Fruit fly (Drosophila melanogaster) whole organism, embryonic: ENCODE measurements around the gene Cap-D3.
A peak's percentile ranks its signal among the peaks of the same experiment; 100 is the strongest.

Experiments
- Awh ChIP-seq: fragments of 200-800 bp; sonication (Bioruptor generic); IDR thresholded peaks from 2 replicates; pipeline ENCODE4, ENCODE4 v1.3.6; 2022; ENCODE audit warnings: missing biosample characterization, missing genetic modification characterization
- Blimp-1 ChIP-seq: fragments of 200-800 bp; sonication (Bioruptor generic); optimal IDR thresholded peaks from 3 replicates; lab custom pipeline; 2018; ENCODE audit warnings: missing biosample characterization, missing genetic modification characterization, mild to moderate bottlenecking, moderate library complexity, missing genetic modification reagents
- CG10267 ChIP-seq: fragments of 200-800 bp; sonication (Bioruptor generic); optimal IDR thresholded peaks from 2 replicates; lab custom pipeline; 2018; ENCODE audit warnings: missing biosample characterization, mild to moderate bottlenecking, missing genetic modification characterization, moderate library complexity
- CG10979 ChIP-seq: fragments of 200-800 bp; sonication (Bioruptor generic); optimal IDR thresholded peaks from 2 replicates; lab custom pipeline; 2018; ENCODE audit warnings: missing biosample characterization, mild to moderate bottlenecking, missing genetic modification characterization, moderate library complexity
- CG11504 ChIP-seq: fragments of 200-800 bp; sonication (Bioruptor generic); optimal IDR thresholded peaks from 3 replicates; lab custom pipeline; 2019; ENCODE audit warnings: missing biosample characterization, mild to moderate bottlenecking, missing genetic modification characterization, moderate library complexity
- CG11696 ChIP-seq: fragments of 200-800 bp; sonication (Bioruptor generic); IDR thresholded peaks from 2 replicates; pipeline ENCODE4 v1.3.6; 2022; ENCODE audit warnings: missing biosample characterization, missing genetic modification characterization
- CG13624 ChIP-seq: fragments of 200-800 bp; sonication (Bioruptor generic); optimal IDR thresholded peaks from 2 replicates; lab custom pipeline; 2016; ENCODE audit warnings: missing biosample characterization, missing genetic modification characterization
- CG15269 ChIP-seq: fragments of 200-800 bp; sonication (Bioruptor generic); optimal IDR thresholded peaks from 2 replicates; lab custom pipeline; 2018; ENCODE audit warnings: missing biosample characterization, mild to moderate bottlenecking, missing genetic modification characterization, moderate library complexity
- CG15696 ChIP-seq: fragments of 200-800 bp; sonication (Bioruptor generic); optimal IDR thresholded peaks from 2 replicates; lab custom pipeline; 2019; ENCODE audit warnings: missing biosample characterization, mild to moderate bottlenecking, missing genetic modification characterization, moderate library complexity
- CG17361 ChIP-seq: fragments of 200-800 bp; sonication (Bioruptor generic); IDR thresholded peaks from 3 replicates; pipeline ENCODE4 v1.3.6; 2022; ENCODE audit warnings: missing biosample characterization, missing genetic modification characterization
- CG17568 ChIP-seq: fragments of 200-800 bp; sonication (Bioruptor generic); optimal IDR thresholded peaks from 2 replicates; lab custom pipeline; 2018; ENCODE audit warnings: missing biosample characterization, mild to moderate bottlenecking, missing genetic modification characterization, moderate library complexity
- CG18011 ChIP-seq: fragments of 200-800 bp; sonication (Bioruptor generic); optimal IDR thresholded peaks from 2 replicates; lab custom pipeline; 2017; ENCODE audit warnings: missing biosample characterization, missing genetic modification characterization, mild to moderate bottlenecking, moderate library complexity, missing genotype
- CG18262 ChIP-seq: fragments of 200-800 bp; optimal IDR thresholded peaks from 3 replicates; lab custom pipeline; 2019; ENCODE audit warnings: missing biosample characterization, mild to moderate bottlenecking, missing genetic modification characterization, moderate library complexity
- CG2678 ChIP-seq: fragments of 200-800 bp; sonication (Bioruptor generic); optimal IDR thresholded peaks from 3 replicates; lab custom pipeline; 2019; ENCODE audit warnings: missing biosample characterization, mild to moderate bottlenecking, missing genetic modification characterization, moderate library complexity
- CG2712 ChIP-seq: fragments of 200-800 bp; optimal IDR thresholded peaks from 3 replicates; lab custom pipeline; 2019; ENCODE audit warnings: missing biosample characterization, mild to moderate bottlenecking, missing genetic modification characterization, moderate library complexity
- CG6765 ChIP-seq: fragments of 200-800 bp; sonication (Bioruptor generic); optimal IDR thresholded peaks from 3 replicates; lab custom pipeline; 2017; ENCODE audit warnings: missing biosample characterization, mild to moderate bottlenecking, missing genetic modification characterization
- CG7357 ChIP-seq: fragments of 200-800 bp; sonication (Bioruptor generic); IDR thresholded peaks from 3 replicates; pipeline ENCODE4 v1.3.6; 2022; ENCODE audit warnings: missing biosample characterization, missing genetic modification characterization
- CG9727 ChIP-seq: fragments of 200-800 bp; sonication (Bioruptor generic); optimal IDR thresholded peaks from 3 replicates; lab custom pipeline; 2017; ENCODE audit warnings: missing biosample characterization, mild to moderate bottlenecking, missing genetic modification characterization
- CrebB ChIP-seq: fragments of 200-800 bp; sonication (Bioruptor generic); optimal IDR thresholded peaks from 3 replicates; lab custom pipeline; 2018; ENCODE audit warnings: missing biosample characterization, mild to moderate bottlenecking, missing genetic modification characterization
- Fer1 ChIP-seq: fragments of 200-800 bp; sonication (Bioruptor generic); optimal IDR thresholded peaks from 2 replicates; lab custom pipeline; 2017; ENCODE audit warnings: missing biosample characterization, mild to moderate bottlenecking, missing genetic modification characterization
- H15 ChIP-seq: fragments of 200-800 bp; sonication (Bioruptor generic); IDR thresholded peaks from 3 replicates; pipeline ENCODE4 v1.3.6; 2022; ENCODE audit warnings: missing biosample characterization, missing genetic modification characterization
- H2.0 ChIP-seq: fragments of 200-800 bp; sonication (Bioruptor generic); IDR thresholded peaks from 2 replicates; pipeline ENCODE4 v1.3.6; 2022; ENCODE audit warnings: missing biosample characterization, missing genetic modification characterization
- HmgD ChIP-seq: fragments of 200-800 bp; sonication (Bioruptor generic); optimal IDR thresholded peaks from 3 replicates; lab custom pipeline; 2016; ENCODE audit warnings: missing biosample characterization, missing genetic modification characterization
- Hr3 ChIP-seq: fragments of 200-800 bp; sonication (Bioruptor generic); optimal IDR thresholded peaks from 3 replicates; lab custom pipeline; 2016; ENCODE audit warnings: missing biosample characterization, missing genetic modification characterization
- Max ChIP-seq: fragments of 200-800 bp; sonication (Bioruptor generic); optimal IDR thresholded peaks from 2 replicates; lab custom pipeline; 2016; ENCODE audit warnings: missing biosample characterization, mild to moderate bottlenecking, missing genetic modification characterization
- Scr ChIP-seq: fragments of 200-800 bp; sonication (Bioruptor generic); IDR thresholded peaks from 2 replicates; pipeline ENCODE4 v1.3.6; 2022; ENCODE audit warnings: missing biosample characterization, missing genetic modification characterization; ENCODE audit not compliant: partially characterized antibody
- Sox102F ChIP-seq: fragments of 200-800 bp; sonication (Bioruptor generic); optimal IDR thresholded peaks from 2 replicates; lab custom pipeline; 2018; ENCODE audit warnings: missing biosample characterization, mild to moderate bottlenecking, missing genetic modification characterization, moderate library complexity
- Xrp1 ChIP-seq: fragments of 200-800 bp; sonication (Bioruptor generic); IDR thresholded peaks from 2 replicates; pipeline ENCODE4 v1.3.6; 2022; ENCODE audit warnings: missing biosample characterization, missing genetic modification characterization
- ase ChIP-seq: fragments of 200-800 bp; sonication (Bioruptor generic); IDR thresholded peaks from 3 replicates; pipeline ENCODE4 v1.3.6; 2022; ENCODE audit warnings: missing biosample characterization, missing genetic modification characterization
- bsh ChIP-seq, 2 experiments: fragments of 200-800 bp; sonication (Bioruptor generic); optimal IDR thresholded peaks; 2 replicates each; lab custom pipeline; 2017 to 2018; ENCODE audit warnings: mild to moderate bottlenecking in 2 of 2, missing biosample characterization in 2 of 2, missing genetic modification characterization in 2 of 2, moderate library complexity in 1 of 2
- dmrt11E ChIP-seq: fragments of 200-800 bp; sonication (Bioruptor generic); optimal IDR thresholded peaks from 3 replicates; lab custom pipeline; 2018; ENCODE audit warnings: missing biosample characterization, mild to moderate bottlenecking, missing genetic modification characterization, moderate library complexity
- gem ChIP-seq: fragments of 200-800 bp; sonication (Bioruptor generic); optimal IDR thresholded peaks from 2 replicates; lab custom pipeline; 2019; ENCODE audit warnings: missing biosample characterization, mild to moderate bottlenecking, missing genetic modification characterization, moderate library complexity
- ind ChIP-seq: fragments of 200-800 bp; sonication (Bioruptor generic); optimal IDR thresholded peaks from 3 replicates; lab custom pipeline; 2016; ENCODE audit warnings: missing biosample characterization, missing genetic modification characterization
- jing ChIP-seq: fragments of 200-800 bp; sonication (Bioruptor generic); optimal IDR thresholded peaks from 2 replicates; lab custom pipeline; 2018; ENCODE audit warnings: missing biosample characterization, mild to moderate bottlenecking, missing genetic modification characterization
- klu ChIP-seq: fragments of 200-800 bp; sonication (Bioruptor generic); IDR thresholded peaks from 2 replicates; pipeline ENCODE4 v1.3.6; 2022; ENCODE audit warnings: missing biosample characterization, missing genetic modification characterization
- knrl ChIP-seq: fragments of 200-800 bp; sonication (Bioruptor generic); IDR thresholded peaks from 3 replicates; pipeline ENCODE4 v1.3.6; 2022; ENCODE audit warnings: missing biosample characterization, missing genetic modification characterization; ENCODE audit not compliant: partially characterized antibody
- lbe ChIP-seq: fragments of 200-800 bp; sonication (Bioruptor generic); optimal IDR thresholded peaks from 2 replicates; lab custom pipeline; 2016; ENCODE audit warnings: missing biosample characterization, mild to moderate bottlenecking, missing genetic modification characterization
- lola ChIP-seq, 3 experiments: fragments of >200 bp in 2 of 3; fragments of 200-800 bp in 1 of 3; sonication (Bioruptor generic) in 1 of 3; optimal IDR thresholded peaks; 2 replicates each; lab custom pipeline; 2017 to 2019; ENCODE audit warnings: missing biosample characterization in 3 of 3, missing genetic modification characterization in 3 of 3, mild to moderate bottlenecking in 1 of 3, moderate library complexity in 1 of 3
- luna ChIP-seq: fragments of 200-800 bp; sonication (Bioruptor generic); optimal IDR thresholded peaks from 2 replicates; lab custom pipeline; 2016; ENCODE audit warnings: missing biosample characterization, missing genetic modification characterization
- nerfin-2 ChIP-seq: fragments of 200-800 bp; sonication (Bioruptor generic); IDR thresholded peaks from 2 replicates; pipeline ENCODE4 v1.3.6; 2022; ENCODE audit warnings: missing biosample characterization, missing genetic modification characterization; ENCODE audit not compliant: partially characterized antibody
- nmo ChIP-seq: fragments of 200-800 bp; sonication (Bioruptor generic); optimal IDR thresholded peaks from 2 replicates; lab custom pipeline; 2018; ENCODE audit warnings: missing biosample characterization, mild to moderate bottlenecking, missing genetic modification characterization, moderate library complexity
- phol ChIP-seq: fragments of 200-800 bp; sonication (Bioruptor generic); optimal IDR thresholded peaks from 3 replicates; lab custom pipeline; 2018; ENCODE audit warnings: missing biosample characterization, mild to moderate bottlenecking, missing genetic modification characterization, moderate library complexity
- prd ChIP-seq, 3 experiments: fragments of >200 bp in 2 of 3; fragments of 200-800 bp in 1 of 3; sonication (Bioruptor generic) in 1 of 3; optimal IDR thresholded peaks in 2 of 3; IDR thresholded peaks in 1 of 3; 2 replicates in 2 of 3; 3 replicates in 1 of 3; pipeline versions ENCODE4 v1.3.6 to Lab custom; 2017 to 2022; ENCODE audit warnings: missing biosample characterization in 1 of 3, missing genetic modification characterization in 1 of 3
- row ChIP-seq: fragments of 200-800 bp; sonication (Bioruptor generic); IDR thresholded peaks from 3 replicates; pipeline ENCODE4 v1.3.6; 2022; ENCODE audit warnings: missing biosample characterization, missing genetic modification characterization
- sob ChIP-seq: fragments of 200-800 bp; sonication (Bioruptor generic); IDR thresholded peaks from 2 replicates; pipeline ENCODE4 v1.3.6; 2022; ENCODE audit warnings: missing biosample characterization, missing genetic modification characterization
- tin ChIP-seq: fragments of 200-800 bp; sonication (Bioruptor generic); optimal IDR thresholded peaks from 3 replicates; lab custom pipeline; 2016; ENCODE audit warnings: missing biosample characterization, missing genetic modification characterization
- trem ChIP-seq: fragments of 200-800 bp; optimal IDR thresholded peaks from 3 replicates; lab custom pipeline; 2019; ENCODE audit warnings: missing biosample characterization, mild to moderate bottlenecking, missing genetic modification characterization, moderate library complexity

Gene Cap-D3

DNA sequence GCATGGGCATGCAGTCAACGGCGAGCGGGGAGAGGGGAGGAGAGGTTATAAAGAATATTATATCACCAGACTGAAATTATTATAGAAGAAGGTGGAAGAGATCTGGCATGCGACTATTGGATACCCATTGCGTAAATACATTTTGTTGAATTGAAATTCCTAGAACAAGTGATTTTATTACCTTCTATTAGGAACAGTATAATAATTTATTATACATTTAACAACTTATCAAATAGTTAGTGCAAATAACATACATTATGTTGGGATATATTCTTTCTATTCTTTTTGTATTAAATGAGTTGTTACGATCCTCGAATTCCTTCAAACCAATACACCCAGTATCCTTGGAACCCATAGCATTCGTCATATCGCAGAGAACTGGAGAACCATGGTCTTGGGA is 47.4 kb upstream of the Cap-D3 start:
- TF ChIP-seq CG17568 (GFP tag; lab: Kevin White, UChicago): no peak
- TF ChIP-seq row (GFP tag; lab: Robert Waterston, UW): 0 out of 3 replicates have a peak, but pooled peaks have one; percentile 17
- TF ChIP-seq, all 482 proteins: peak for 1

DNA sequence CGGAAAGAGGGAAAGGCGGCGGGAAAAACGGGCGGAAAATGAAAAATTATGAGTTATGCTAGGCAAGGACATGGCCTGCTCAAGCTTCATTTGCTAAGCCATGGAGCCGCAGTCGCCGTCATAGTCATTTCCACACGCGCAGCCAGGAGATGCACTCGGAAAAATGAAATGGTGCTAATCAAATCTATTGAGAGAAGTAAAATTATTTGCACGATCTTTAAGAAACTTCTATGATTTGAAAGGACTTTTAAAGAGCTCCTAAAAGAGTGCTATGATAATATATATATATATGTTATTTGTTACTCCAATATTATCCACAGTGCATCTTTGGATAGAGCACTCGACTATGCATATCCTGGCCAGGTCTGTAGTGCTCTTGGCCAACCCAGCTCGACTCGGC is 46.6 kb upstream of the Cap-D3 start:
- TF ChIP-seq CG2712 (tag; lab: Kevin White, UChicago) (peak; percentile 27), Hr3 (no peak), CG15269 (tag; lab: Kevin White, UChicago) (no peak), knrl (GFP tag; lab: Robert Waterston, UW) (no peak), ind (GFP tag; lab: Kevin White, UChicago) (no peak), CG18262 (tag; lab: Kevin White, UChicago) (peak; percentile 40), Sox102F (GFP tag; lab: Kevin White, UChicago) (peak; percentile 4), phol (tag; lab: Kevin White, UChicago) (peak; percentile 27), CG11504 (peak; percentile 25), Scr (GFP tag; lab: Robert Waterston, UW) (no peak), CG6765 (GFP tag; lab: Kevin White, UChicago) (no peak), CG10979 (tag; lab: Kevin White, UChicago) (peak; percentile 32), CG11696 (GFP tag; lab: Robert Waterston, UW) (no peak), CG9727 (GFP tag; lab: Kevin White, UChicago) (peak; percentile 29), nmo (GFP tag; lab: Kevin White, UChicago) (peak; percentile 1), H15 (GFP tag; lab: Robert Waterston, UW) (no peak), CG15696 (peak; percentile 19), CG7357 (GFP tag; lab: Robert Waterston, UW) (no peak), gem (peak; percentile 36), lola (GFP tag; optimal IDR thresholded peaks at IDR 0.05; lab: Kevin White, UChicago) (peak in 1 of 3 experiments; percentile 13), CG17361 (0 out of 3 replicates have a peak, but pooled peaks have one; percentile 21), CG2678 (peak; percentile 9), CG10267 (tag; lab: Kevin White, UChicago) (peak; percentile 3), H2.0 (no peak), Xrp1 (GFP tag; lab: Robert Waterston, UW) (peak; percentile 41; the same call in 1 of the 2 replicates), row (GFP tag; lab: Robert Waterston, UW) (peak; percentile 13; the same call in 1 of the 3 replicates), Blimp-1 (peak; percentile 19), jing (GFP tag; lab: Kevin White, UChicago) (no peak), dmrt11E (tag; lab: Kevin White, UChicago) (peak; percentile 33), sob (no peak), trem (tag; lab: Kevin White, UChicago) (peak; percentile 6), bsh (GFP tag; optimal IDR thresholded peaks at IDR 0.05; lab: Kevin White, UChicago) (peak in 1 of 2 experiments; percentile 7)

DNA sequence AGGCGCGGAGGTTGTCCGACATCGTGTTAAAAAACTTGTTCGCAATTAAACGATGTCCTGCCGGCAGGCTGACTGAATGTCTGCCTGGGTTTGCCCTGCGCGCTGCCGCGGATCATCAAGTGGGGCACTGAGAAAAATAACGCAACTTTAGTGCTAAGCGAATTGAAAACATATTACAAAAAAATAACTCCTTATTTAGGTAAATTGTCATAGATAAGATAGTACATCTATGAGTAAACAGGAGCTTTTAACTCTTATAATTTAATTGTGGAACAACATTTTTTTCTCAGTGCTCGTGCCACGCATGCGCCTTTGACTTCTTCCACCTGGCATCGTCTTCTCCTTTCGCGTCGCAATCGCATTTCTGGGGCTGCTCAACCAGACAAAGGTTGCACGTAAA is 45.7 kb upstream of the Cap-D3 start:
- TF ChIP-seq H15 (GFP tag; lab: Robert Waterston, UW) (no peak), nerfin-2 (GFP tag; lab: Robert Waterston, UW) (no peak), CG18262 (tag; lab: Kevin White, UChicago) (peak; percentile 15), ase (GFP tag; lab: Robert Waterston, UW) (peak; percentile 28; the same call in 1 of the 3 replicates), klu (GFP tag; lab: Robert Waterston, UW) (no peak), CrebB (tag; lab: Kevin White, UChicago) (no peak), CG10267 (tag; lab: Kevin White, UChicago) (peak; percentile 13), Fer1 (GFP tag; lab: Kevin White, UChicago) (no peak), luna (no peak), HmgD (no peak), CG10979 (tag; lab: Kevin White, UChicago) (peak; percentile 30), lbe (GFP tag; lab: Kevin White, UChicago) (peak; percentile 18), tin (GFP tag; lab: Kevin White, UChicago) (peak; percentile 13), CG13624 (GFP tag; lab: Kevin White, UChicago) (no peak), prd (optimal IDR thresholded peaks at IDR 0.05; lab: Kevin White, UChicago) (no peak), prd (GFP tag; IDR thresholded peaks at IDR 0.05; lab: Robert Waterston, UW) (peak; percentile 43; the same call in 2 of the 3 replicates), CG18011 (no peak), Max (GFP tag; lab: Kevin White, UChicago) (no peak), Awh (GFP tag; lab: Robert Waterston, UW) (no peak)
